Worm (Caenorhabditis elegans): ENCODE results near the gene C44C10.11.

ce11 chrX:11702236-11702635 lies 7.9 kb downstream of the C44C10.11 start, which contains the start of gene C44C10.3:
- TF ChIP-seq nfya-1 (tag; optimal IDR thresholded peaks at IDR 0.05) (no peak), dmd-4 (tag; optimal IDR thresholded peaks at IDR 0.05; ENCODE audit: borderline replicate concordance) (no peak), pax-1 (tag; optimal IDR thresholded peaks at IDR 0.05) (no peak), pag-3 (tag; optimal IDR thresholded peaks at IDR 0.05; ENCODE audit: borderline replicate concordance) (no peak), ahr-1 (tag; optimal IDR thresholded peaks at IDR 0.05) (no peak)
